Fruit fly (Drosophila melanogaster) whole organism, wandering third instar larva: ENCODE measurements around the gene RpLP1.

ENCODE experiments used
- CG9705 ChIP-seq: fragments of 200-800 bp; sonication (Bioruptor generic); optimal IDR thresholded peaks from 2 replicates; lab custom pipeline; 2018; ENCODE audit warnings: missing biosample characterization, mild to moderate bottlenecking, missing genetic modification characterization
- CrebA ChIP-seq: fragments of 200-800 bp; sonication (Bioruptor generic); optimal IDR thresholded peaks from 2 replicates; lab custom pipeline; 2016; ENCODE audit warnings: missing biosample characterization, mild to moderate bottlenecking, missing genetic modification characterization, borderline replicate concordance
- Dif ChIP-seq: fragments of 200-275, 200-300 bp; sonication (Bioruptor generic); optimal IDR thresholded peaks from 2 replicates; lab custom pipeline; 2018; ENCODE audit warnings: missing biosample characterization, missing genetic modification characterization; ENCODE audit not compliant: partially characterized antibody
- Sp1 ChIP-seq: fragments of 200-800 bp; sonication (Bioruptor generic); optimal IDR thresholded peaks from 3 replicates; lab custom pipeline; 2019; ENCODE audit warnings: missing biosample characterization, mild to moderate bottlenecking, missing genetic modification characterization, moderate library complexity
- br ChIP-seq: fragments of 200-800 bp; sonication (Bioruptor generic); optimal IDR thresholded peaks from 2 replicates; lab custom pipeline; 2016; ENCODE audit warnings: missing biosample characterization, missing genetic modification characterization
- brk ChIP-seq: fragments of 200-800 bp; sonication (Bioruptor generic); optimal IDR thresholded peaks from 2 replicates; lab custom pipeline; 2016; ENCODE audit warnings: missing biosample characterization, mild to moderate bottlenecking, missing genetic modification characterization
- dl ChIP-seq, 2 experiments: fragments of 175-275, 200-275 bp in 1 of 2; fragments of 200-275 bp in 1 of 2; sonication (Bioruptor generic); optimal IDR thresholded peaks; lab custom pipeline; 2018; ENCODE audit warnings: mild to moderate bottlenecking in 2 of 2, missing biosample characterization in 2 of 2, missing genetic modification characterization in 2 of 2, moderate library complexity in 2 of 2; ENCODE audit not compliant: partially characterized antibody in 2 of 2, insufficient read depth in 1 of 2
- fru ChIP-seq: fragments of 200-800 bp; sonication (Bioruptor generic); optimal IDR thresholded peaks from 3 replicates; lab custom pipeline; 2016; ENCODE audit warnings: missing biosample characterization, mild to moderate bottlenecking, missing genetic modification characterization
- jim ChIP-seq: fragments of 175-275, 200-325 bp; sonication (Bioruptor generic); optimal IDR thresholded peaks from 2 replicates; lab custom pipeline; 2016; ENCODE audit warnings: missing biosample characterization, mild to moderate bottlenecking, missing genetic modification characterization
- lola ChIP-seq: fragments of >200 bp; optimal IDR thresholded peaks from 2 replicates; lab custom pipeline; 2017; ENCODE audit warnings: missing biosample characterization, missing genetic modification characterization
- pan ChIP-seq: fragments of >200 bp; optimal IDR thresholded peaks from 2 replicates; lab custom pipeline; 2017
- psq ChIP-seq: fragments of 200-800 bp; sonication (Bioruptor generic); optimal IDR thresholded peaks from 3 replicates; lab custom pipeline; 2017; ENCODE audit warnings: missing biosample characterization, mild to moderate bottlenecking, missing genetic modification characterization, moderate library complexity
- usp ChIP-seq: fragments of >200 bp; optimal IDR thresholded peaks from 2 replicates; lab custom pipeline; 2017; ENCODE audit warnings: missing biosample characterization, missing genetic modification characterization

- TF ChIP-seq Dif (GFP tag; lab: Kevin White, UChicago) (no peak), CG9705 (GFP tag; lab: Kevin White, UChicago) (no peak), brk (GFP tag; lab: Kevin White, UChicago) (no peak), br (GFP tag; lab: Kevin White, UChicago) (no peak), psq (GFP tag; lab: Kevin White, UChicago) (no peak), Sp1 (no peak), fru (GFP tag; lab: Kevin White, UChicago) (no peak), usp (GFP tag; lab: Kevin White, UChicago) (no peak), CrebA (GFP tag; lab: Kevin White, UChicago) (no peak), pan (lab: Kevin White, UChicago) (no peak), lola (GFP tag; lab: Kevin White, UChicago) (no peak), dl (GFP tag; optimal IDR thresholded peaks at IDR 0.05; lab: Kevin White, UChicago; ENCODE audit: insufficient read depth in 1 of 2, partially characterized antibody in 2 of 2) (no peak), jim (GFP tag; lab: Kevin White, UChicago) (no peak)
These were observed 14.7 kb downstream of the RpLP1 start for dm6 chr2L:434439-434838.
